Fruit fly (Drosophila melanogaster) whole organism, embryonic: ENCODE data around the gene PpD6.
A peak's percentile ranks its signal among the peaks of the same experiment; 100 is the strongest.

Experiments used
- Abd-B ChIP-seq: fragments of 200-800 bp; sonication (Bioruptor generic); optimal IDR thresholded peaks from 2 replicates; lab custom pipeline; 2018; ENCODE audit warnings: missing biosample characterization, mild to moderate bottlenecking, missing genetic modification characterization, moderate library complexity
- Antp ChIP-seq: fragments of 200-800 bp; sonication (Bioruptor generic); optimal IDR thresholded peaks from 3 replicates; lab custom pipeline; 2016; ENCODE audit warnings: missing biosample characterization, missing genetic modification characterization
- BtbVII ChIP-seq: fragments of 200-800 bp; sonication (Bioruptor generic); optimal IDR thresholded peaks from 3 replicates; lab custom pipeline; 2017; ENCODE audit warnings: missing biosample characterization, mild to moderate bottlenecking, missing genetic modification characterization
- C15 ChIP-seq: fragments of 200-800 bp; sonication (Bioruptor generic); IDR thresholded peaks from 3 replicates; pipeline ENCODE4 v1.3.6; 2022; ENCODE audit warnings: missing biosample characterization, missing genetic modification characterization
- CG1024 ChIP-seq: fragments of 200-800 bp; sonication (Bioruptor generic); IDR thresholded peaks from 2 replicates; pipeline ENCODE4 v1.3.6; 2022; ENCODE audit warnings: missing biosample characterization, missing genetic modification characterization
- CG10274 ChIP-seq: fragments of 200-800 bp; sonication (Bioruptor generic); optimal IDR thresholded peaks from 3 replicates; lab custom pipeline; 2017; ENCODE audit warnings: missing biosample characterization, mild to moderate bottlenecking, missing genetic modification characterization
- CG11247 ChIP-seq: fragments of 200-800 bp; sonication (Bioruptor generic); IDR thresholded peaks from 2 replicates; pipeline ENCODE4 v1.3.6; 2022; ENCODE audit warnings: missing biosample characterization, missing genetic modification characterization
- CG12155 ChIP-seq: fragments of 200-800 bp; sonication (Bioruptor generic); optimal IDR thresholded peaks from 3 replicates; lab custom pipeline; 2016; ENCODE audit warnings: missing biosample characterization, missing genetic modification characterization
- CG12219 ChIP-seq: fragments of 200-800 bp; sonication (Bioruptor generic); optimal IDR thresholded peaks from 3 replicates; lab custom pipeline; 2018; ENCODE audit warnings: missing biosample characterization, mild to moderate bottlenecking, missing genetic modification characterization
- CG13624 ChIP-seq: fragments of 200-800 bp; sonication (Bioruptor generic); optimal IDR thresholded peaks from 2 replicates; lab custom pipeline; 2016; ENCODE audit warnings: missing biosample characterization, missing genetic modification characterization
- CG17328 ChIP-seq: fragments of 200-800 bp; sonication (Bioruptor generic); IDR thresholded peaks from 2 replicates; pipeline ENCODE4 v1.3.6; 2022; ENCODE audit warnings: missing biosample characterization, missing genetic modification characterization
- CG17568 ChIP-seq: fragments of 200-800 bp; sonication (Bioruptor generic); optimal IDR thresholded peaks from 2 replicates; lab custom pipeline; 2018; ENCODE audit warnings: missing biosample characterization, mild to moderate bottlenecking, missing genetic modification characterization, moderate library complexity
- CG2129 ChIP-seq: fragments of 200-800 bp; sonication (Bioruptor generic); IDR thresholded peaks from 2 replicates; pipeline ENCODE4 v1.3.6; 2022; ENCODE audit warnings: missing biosample characterization, missing genetic modification characterization; ENCODE audit not compliant: partially characterized antibody
- CG30403 ChIP-seq: fragments of 200-800 bp; sonication (Bioruptor generic); optimal IDR thresholded peaks from 3 replicates; lab custom pipeline; 2016; ENCODE audit warnings: missing biosample characterization, missing genetic modification characterization
- CG3281 ChIP-seq: fragments of 200-800 bp; sonication (Bioruptor generic); optimal IDR thresholded peaks from 3 replicates; lab custom pipeline; 2017; ENCODE audit warnings: missing biosample characterization, mild to moderate bottlenecking, missing genetic modification characterization
- CG4328 ChIP-seq: fragments of 200-800 bp; sonication (Bioruptor generic); optimal IDR thresholded peaks from 3 replicates; lab custom pipeline; 2017; ENCODE audit warnings: missing biosample characterization, missing genetic modification reagents, missing genetic modification characterization
- CG4360 ChIP-seq: fragments of 200-800 bp; sonication (Bioruptor generic); IDR thresholded peaks from 2 replicates; pipeline ENCODE4 v1.3.6; 2022; ENCODE audit warnings: missing biosample characterization, missing genetic modification characterization
- CG4820 ChIP-seq: fragments of 200-800 bp; sonication (Bioruptor generic); optimal IDR thresholded peaks from 3 replicates; lab custom pipeline; 2016; ENCODE audit warnings: missing biosample characterization, missing genetic modification characterization
- CG6175 ChIP-seq: fragments of 200-800 bp; sonication (Bioruptor generic); IDR thresholded peaks from 3 replicates; pipeline ENCODE4 v1.3.6; 2022; ENCODE audit warnings: missing biosample characterization, missing genetic modification characterization
- CG6272 ChIP-seq: fragments of 200-800 bp; sonication (Bioruptor generic); IDR thresholded peaks from 2 replicates; pipeline ENCODE4 v1.3.6; 2022; ENCODE audit warnings: missing biosample characterization, missing genetic modification characterization
- CG6813 ChIP-seq: fragments of 200-800 bp; sonication (Bioruptor generic); optimal IDR thresholded peaks from 2 replicates; lab custom pipeline; 2017; ENCODE audit warnings: missing biosample characterization, missing genetic modification characterization, mild to moderate bottlenecking, moderate library complexity, missing genetic modification reagents
- CG9817 ChIP-seq: fragments of 200-800 bp; sonication (Bioruptor generic); optimal IDR thresholded peaks from 2 replicates; lab custom pipeline; 2018; ENCODE audit warnings: missing biosample characterization, mild to moderate bottlenecking, missing genetic modification characterization, moderate library complexity
- Chrac-16 ChIP-seq: fragments of 200-800 bp; sonication (Bioruptor generic); optimal IDR thresholded peaks from 3 replicates; lab custom pipeline; 2016; ENCODE audit warnings: missing biosample characterization, missing genetic modification characterization
- HHEX ChIP-seq: fragments of 200-800 bp; sonication (Bioruptor generic); optimal IDR thresholded peaks from 3 replicates; lab custom pipeline; 2017; ENCODE audit warnings: missing biosample characterization, mild to moderate bottlenecking, missing genetic modification characterization, missing genetic modification reagents
- HLH3B ChIP-seq: fragments of 200-800 bp; sonication (Bioruptor generic); IDR thresholded peaks from 2 replicates; pipeline ENCODE4 v1.3.6; 2022; ENCODE audit warnings: missing biosample characterization, missing genetic modification characterization
- HmgZ ChIP-seq: fragments of 200-800 bp; sonication (Bioruptor generic); optimal IDR thresholded peaks from 2 replicates; lab custom pipeline; 2018; ENCODE audit warnings: missing biosample characterization, mild to moderate bottlenecking, missing genetic modification characterization
- Hr51 ChIP-seq, 2 experiments: fragments of 200-800 bp; sonication (Bioruptor generic); optimal IDR thresholded peaks; 2 replicates in 1 of 2; 3 replicates in 1 of 2; lab custom pipeline; 2016 to 2018; ENCODE audit warnings: missing biosample characterization in 2 of 2, missing genetic modification characterization in 2 of 2, mild to moderate bottlenecking in 1 of 2, moderate library complexity in 1 of 2
- Lpt ChIP-seq: fragments of >200 bp; optimal IDR thresholded peaks from 2 replicates; lab custom pipeline; 2018; ENCODE audit warnings: missing biosample characterization, missing genetic modification characterization
- Mad ChIP-seq: fragments of 200-800 bp; sonication (Bioruptor generic); optimal IDR thresholded peaks from 2 replicates; lab custom pipeline; 2016; ENCODE audit warnings: missing biosample characterization, missing genetic modification characterization
- Med ChIP-seq: fragments of 200-800 bp; sonication (Bioruptor generic); peaks from one replicate; lab custom pipeline; 2016; ENCODE audit warnings: missing biosample characterization, missing genetic modification characterization, mild to moderate bottlenecking, inconsistent platforms, moderate library complexity
- Myb ChIP-seq: fragments of 200-800 bp; sonication (Bioruptor generic); optimal IDR thresholded peaks from 2 replicates; lab custom pipeline; 2016; ENCODE audit warnings: missing biosample characterization, missing genetic modification characterization
- Ssrp ChIP-seq: fragments of 200-800 bp; sonication (Bioruptor generic); optimal IDR thresholded peaks from 2 replicates; lab custom pipeline; 2018; ENCODE audit warnings: missing biosample characterization, mild to moderate bottlenecking, missing genetic modification characterization, moderate library complexity
- bab2 ChIP-seq: fragments of 200-800 bp; sonication (Bioruptor generic); optimal IDR thresholded peaks from 2 replicates; lab custom pipeline; 2016; ENCODE audit warnings: missing biosample characterization, missing genetic modification characterization
- cas ChIP-seq: fragments of 200-800 bp; sonication (Bioruptor generic); IDR thresholded peaks from 2 replicates; pipeline ENCODE4 v1.3.6; 2022; ENCODE audit warnings: missing biosample characterization, missing genetic modification characterization
- cato ChIP-seq: fragments of 200-800 bp; sonication (Bioruptor generic); optimal IDR thresholded peaks from 2 replicates; lab custom pipeline; 2016; ENCODE audit warnings: missing biosample characterization, missing genetic modification characterization, borderline replicate concordance
- corto ChIP-seq: fragments of 200-800 bp; sonication (Bioruptor generic); optimal IDR thresholded peaks from 2 replicates; lab custom pipeline; 2016; ENCODE audit warnings: missing biosample characterization, mild to moderate bottlenecking, missing genetic modification characterization, moderate library complexity
- eve ChIP-seq, 2 experiments: fragments of >200 bp; optimal IDR thresholded peaks; 2 replicates each; lab custom pipeline; 2017; ENCODE audit warnings: missing biosample characterization in 2 of 2, missing genetic modification characterization in 2 of 2
- inv ChIP-seq: fragments of 200-800 bp; sonication (Bioruptor generic); IDR thresholded peaks from 2 replicates; pipeline ENCODE4 v1.3.6; 2022; ENCODE audit warnings: missing biosample characterization, missing genetic modification characterization; ENCODE audit not compliant: partially characterized antibody
- kay ChIP-seq: fragments of 200-800 bp; sonication (Bioruptor generic); optimal IDR thresholded peaks from 2 replicates; lab custom pipeline; 2016; ENCODE audit warnings: missing biosample characterization, missing genetic modification characterization
- pita ChIP-seq: fragments of 200-800 bp; sonication (Bioruptor generic); optimal IDR thresholded peaks from 2 replicates; lab custom pipeline; 2017; ENCODE audit warnings: missing biosample characterization, mild to moderate bottlenecking, missing genetic modification characterization
- pum ChIP-seq: fragments of 200-800 bp; sonication (Bioruptor generic); optimal IDR thresholded peaks from 2 replicates; lab custom pipeline; 2016; ENCODE audit warnings: missing biosample characterization, missing genetic modification characterization
- ranshi ChIP-seq: fragments of 200-800 bp; sonication (Bioruptor generic); IDR thresholded peaks from 2 replicates; pipeline ENCODE4 v1.3.6; 2022; ENCODE audit warnings: missing biosample characterization, missing genetic modification characterization
- sc ChIP-seq, 3 experiments: fragments of >200 bp in 2 of 3; fragments of 200-800 bp in 1 of 3; sonication (Bioruptor generic) in 1 of 3; optimal IDR thresholded peaks; 2 replicates in 2 of 3; 3 replicates in 1 of 3; lab custom pipeline; 2017; ENCODE audit warnings: mild to moderate bottlenecking in 1 of 3, missing biosample characterization in 1 of 3, missing genetic modification characterization in 1 of 3, missing genetic modification reagents in 1 of 3
- sd ChIP-seq: fragments of 200-800 bp; sonication (Bioruptor generic); optimal IDR thresholded peaks from 3 replicates; lab custom pipeline; 2018; ENCODE audit warnings: missing biosample characterization, mild to moderate bottlenecking, missing genetic modification characterization, moderate library complexity
- seq ChIP-seq: fragments of 200-800 bp; sonication (Bioruptor generic); IDR thresholded peaks from 2 replicates; pipeline ENCODE4 v1.3.6; 2022; ENCODE audit warnings: missing biosample characterization, missing genetic modification characterization
- sima ChIP-seq: fragments of 200-800 bp; sonication (Bioruptor generic); optimal IDR thresholded peaks from 2 replicates; lab custom pipeline; 2016; ENCODE audit warnings: missing biosample characterization, missing genetic modification characterization
- tap ChIP-seq: fragments of 200-800 bp; optimal IDR thresholded peaks from 3 replicates; lab custom pipeline; 2019; ENCODE audit warnings: missing biosample characterization, mild to moderate bottlenecking, missing genetic modification characterization, moderate library complexity
- ttk ChIP-seq: fragments of 200-800 bp; sonication (Bioruptor generic); IDR thresholded peaks from 2 replicates; pipeline ENCODE4 v2.1.2; 2022; ENCODE audit warnings: missing biosample characterization, missing genetic modification characterization
- vvl ChIP-seq: fragments of 200-800 bp; sonication (Bioruptor generic); IDR thresholded peaks from 2 replicates; pipeline ENCODE4 v1.3.6; 2022; ENCODE audit warnings: missing biosample characterization, missing genetic modification characterization

Gene PpD6

dm6 chr2L:3086290-3086876 is 23.1 kb upstream of the PpD6 start (continued):
- peak; percentile 43 for TF ChIP-seq Ssrp (tag; lab: Kevin White, UChicago)
- TF ChIP-seq seq (GFP tag; lab: Robert Waterston, UW) = peak; percentile 63
- peak; percentile 93 for TF ChIP-seq Med (GFP tag; lab: Kevin White, UChicago)
- no peak for TF ChIP-seq inv (GFP tag; lab: Robert Waterston, UW)
- TF ChIP-seq CG4820 (GFP tag; lab: Kevin White, UChicago) = peak; percentile 26
- no peak for TF ChIP-seq CG1024 (GFP tag; lab: Robert Waterston, UW)
- peak; percentile 79 for TF ChIP-seq vvl (GFP tag; lab: Robert Waterston, UW)
- peak in 1 of 2 experiments; percentile 27 for TF ChIP-seq eve (GFP tag; optimal IDR thresholded peaks at IDR 0.05; lab: Kevin White, UChicago)
- TF ChIP-seq CG6175 = no peak
- TF ChIP-seq CG12155 (GFP tag; lab: Kevin White, UChicago) = peak; percentile 63
- 0 out of 2 replicates have a peak, but pooled peaks have one; percentile 31 for TF ChIP-seq CG6272
- TF ChIP-seq CG13624 (GFP tag; lab: Kevin White, UChicago) = peak; percentile 73
- TF ChIP-seq Abd-B = peak; percentile 42
- TF ChIP-seq tap (tag; lab: Kevin White, UChicago) = peak; percentile 66
- TF ChIP-seq CG4360 (GFP tag; lab: Robert Waterston, UW) = no peak
- peak; percentile 12 for TF ChIP-seq CG10274 (GFP tag; lab: Kevin White, UChicago)
- TF ChIP-seq pita (GFP tag; lab: Kevin White, UChicago) = no peak
- peak; percentile 51 for TF ChIP-seq CG17568 (GFP tag; lab: Kevin White, UChicago)
- TF ChIP-seq pum (GFP tag; lab: Kevin White, UChicago) = peak; percentile 16
- peak; percentile 6 for TF ChIP-seq Myb
- no peak for TF ChIP-seq corto (GFP tag; lab: Kevin White, UChicago)
- TF ChIP-seq Antp = peak; percentile 6
- no peak for TF ChIP-seq cato (GFP tag; lab: Kevin White, UChicago)
- no peak for TF ChIP-seq CG4328 (GFP tag; lab: Kevin White, UChicago)
- TF ChIP-seq CG30403 (GFP tag; lab: Kevin White, UChicago) = peak; percentile 67
- peak; percentile 39 for TF ChIP-seq Chrac-16 (GFP tag; lab: Kevin White, UChicago)
- no peak for TF ChIP-seq CG2129
- peak; percentile 53 for TF ChIP-seq BtbVII (GFP tag; lab: Kevin White, UChicago)
- peak; percentile 19 to 86 for TF ChIP-seq Hr51 (GFP tag; optimal IDR thresholded peaks at IDR 0.05; lab: Kevin White, UChicago)
- peak; percentile 41; the same call in 1 of the 2 replicates for TF ChIP-seq CG11247 (GFP tag; lab: Robert Waterston, UW)
- TF ChIP-seq cas = peak; percentile 43; the same call in 1 of the 2 replicates
- TF ChIP-seq sc (optimal IDR thresholded peaks at IDR 0.05; lab: Kevin White, UChicago) = no peak
- no peak for TF ChIP-seq sc (GFP tag; optimal IDR thresholded peaks at IDR 0.05; lab: Kevin White, UChicago)
- TF ChIP-seq C15 (GFP tag; lab: Robert Waterston, UW) = 0 out of 3 replicates have a peak, but pooled peaks have one; percentile 10
- peak; percentile 83 for TF ChIP-seq HLH3B (GFP tag; lab: Robert Waterston, UW)
- TF ChIP-seq bab2 (GFP tag; lab: Kevin White, UChicago) = peak; percentile 59
- peak; percentile 74 for TF ChIP-seq CG9817 (tag; lab: Kevin White, UChicago)
- peak; percentile 39 for TF ChIP-seq CG12219 (GFP tag; lab: Kevin White, UChicago)
- peak; percentile 71 for TF ChIP-seq HmgZ (tag; lab: Kevin White, UChicago)
- peak; percentile 37 for TF ChIP-seq CG6813
- TF ChIP-seq HHEX (GFP tag; lab: Kevin White, UChicago) = peak; percentile 66
- TF ChIP-seq ranshi (GFP tag; lab: Robert Waterston, UW) = peak; percentile 70
- TF ChIP-seq CG3281 (GFP tag; lab: Kevin White, UChicago) = peak; percentile 74
- no peak for TF ChIP-seq Lpt (GFP tag; lab: Kevin White, UChicago)
- peak; percentile 17 for TF ChIP-seq Mad
- peak; percentile 29 for TF ChIP-seq sd
- peak; percentile 51 for TF ChIP-seq kay
- peak; percentile 35; the same call in 1 of the 2 replicates for TF ChIP-seq ttk
- no peak for TF ChIP-seq sima (GFP tag; lab: Kevin White, UChicago)
- peak; percentile 39; the same call in 1 of the 2 replicates for TF ChIP-seq CG17328 (GFP tag; lab: Robert Waterston, UW)
